Worm (Caenorhabditis elegans): ENCODE data around the gene lgc-12.

- TF ChIP-seq aptf-3 (GFP tag; IDR thresholded peaks at IDR 0.05) (no peak), ets-4 (GFP tag; optimal IDR thresholded peaks at IDR 0.05) (no peak), akir-1 (GFP tag; optimal IDR thresholded peaks at IDR 0.05) (no peak), snpc-4 (GFP tag; optimal IDR thresholded peaks at IDR 0.05) (no peak), snpc-4 (tag; optimal IDR thresholded peaks at IDR 0.05) (no peak), C17E4.6 (GFP tag; IDR thresholded peaks at IDR 0.05) (no peak)
Observed at ce11 chrIII:7553693-7554226, 8.2 kb upstream of the lgc-12 start.
